Worm (Caenorhabditis elegans) whole organism, L2 larva: Measurements from ENCODE around the gene let-858.

Experiments used
- elt-3 ChIP-seq: sonication (generic microtip); optimal IDR thresholded peaks from 2 replicates; lab custom pipeline; 2017; ENCODE audit warnings: missing biosample characterization, missing genetic modification characterization
- snpc-4 ChIP-seq: fragments of 150-350 bp; optimal IDR thresholded peaks from 2 replicates; lab custom pipeline; 2014; ENCODE audit warnings: missing biosample characterization, missing genetic modification characterization

ce11 chrII:10990592-10990991 is 31.6 kb upstream of the let-858 start:
- no peak for TF ChIP-seq snpc-4 (tag; lab: Kevin White, UChicago)
- no peak for TF ChIP-seq elt-3 (tag; lab: Kevin White, UChicago)
